In genomic region chr3R:27111784-27112602, dm6 we compare ENCODE assay signal across 5 fruit fly cellular contexts.
A peak's percentile ranks its signal among the peaks of the same experiment; 100 is the strongest.
TF ChIP-seq lines count a peak whose summit lies in the region.

gb (minus strand) TSS chr3R:27112270.
CG5815 (plus strand) TSS chr3R:27112566.

- TF ChIP-seq CTCF in whole organism, embryonic (GFP tag; optimal IDR thresholded peaks at IDR 0.05; lab: Kevin White, UChicago) = peak; percentile 17

TF ChIP-seq in whole organism, adult, 20 proteins besides CTCF, POLR2A, EP300 and RAD21 (continues in another document):
- peak; percentile 85 for TF ChIP-seq CG14711 (tag; optimal IDR thresholded peaks at IDR 0.05; lab: Kevin White, UChicago)
- TF ChIP-seq CG5204 (GFP tag; optimal IDR thresholded peaks at IDR 0.05; lab: Kevin White, UChicago) = peak; percentile 88
- peak; percentile 86 for TF ChIP-seq tj (GFP tag; optimal IDR thresholded peaks at IDR 0.05; lab: Kevin White, UChicago)
- TF ChIP-seq bab1 (GFP tag; optimal IDR thresholded peaks at IDR 0.05; lab: Kevin White, UChicago) = peak; percentile 92
- peak; percentile 91 for TF ChIP-seq CG1620 (GFP tag; optimal IDR thresholded peaks at IDR 0.05; lab: Kevin White, UChicago)
- TF ChIP-seq Clk (GFP tag; optimal IDR thresholded peaks at IDR 0.05; lab: Kevin White, UChicago) = peak; percentile 83
- peak; percentile 86 for TF ChIP-seq CG7101 (tag; optimal IDR thresholded peaks at IDR 0.05; lab: Kevin White, UChicago)
- peak; percentile 84 for TF ChIP-seq Hr96 (GFP tag; optimal IDR thresholded peaks at IDR 0.05; lab: Kevin White, UChicago)
- TF ChIP-seq CG11617 (GFP tag; optimal IDR thresholded peaks at IDR 0.05; lab: Kevin White, UChicago) = peak; percentile 90
- TF ChIP-seq pad (GFP tag; optimal IDR thresholded peaks at IDR 0.05; lab: Kevin White, UChicago) = peak; percentile 76
- no peak for TF ChIP-seq kay (GFP tag; lab: Kevin White, UChicago; ENCODE audit: borderline replicate concordance)
- TF ChIP-seq CG7045 (GFP tag; optimal IDR thresholded peaks at IDR 0.05; lab: Kevin White, UChicago) = peak; percentile 91
- peak; percentile 96 for TF ChIP-seq cic (GFP tag; optimal IDR thresholded peaks at IDR 0.05; lab: Kevin White, UChicago)
- peak; percentile 93 for TF ChIP-seq toe (GFP tag; optimal IDR thresholded peaks at IDR 0.05; lab: Kevin White, UChicago)
- TF ChIP-seq CG33017 (tag; optimal IDR thresholded peaks at IDR 0.05; lab: Kevin White, UChicago) = peak; percentile 85
- TF ChIP-seq ovo (GFP tag; optimal IDR thresholded peaks at IDR 0.05; lab: Kevin White, UChicago) = peak; percentile 81
- TF ChIP-seq cnc (optimal IDR thresholded peaks at IDR 0.05; lab: Kevin White, UChicago) = no peak
- TF ChIP-seq Crg-1 (GFP tag; optimal IDR thresholded peaks at IDR 0.05; lab: Kevin White, UChicago) = peak; percentile 83

TF ChIP-seq in whole organism, embryonic, 481 proteins besides CTCF, POLR2A, EP300 and RAD21 (continues in another document):
- TF ChIP-seq kay (GFP tag; optimal IDR thresholded peaks at IDR 0.05; lab: Kevin White, UChicago) = peak; percentile 80
- TF ChIP-seq Nf-YA (GFP tag; IDR thresholded peaks at IDR 0.05; lab: Robert Waterston, UW) = peak; percentile 70
- TF ChIP-seq Deaf1 (tag; optimal IDR thresholded peaks at IDR 0.05; lab: Kevin White, UChicago) = no peak
- peak; percentile 84 for TF ChIP-seq mam (GFP tag; optimal IDR thresholded peaks at IDR 0.05; lab: Kevin White, UChicago)
- peak; percentile 89 for TF ChIP-seq CG10209 (GFP tag; optimal IDR thresholded peaks at IDR 0.05; lab: Kevin White, UChicago)
- TF ChIP-seq CG13123 (GFP tag; optimal IDR thresholded peaks at IDR 0.05; lab: Kevin White, UChicago) = peak; percentile 83
- peak; percentile 61 for TF ChIP-seq CG12219 (GFP tag; optimal IDR thresholded peaks at IDR 0.05; lab: Kevin White, UChicago)
- peak; percentile 83 for TF ChIP-seq ssp (GFP tag; IDR thresholded peaks at IDR 0.05; lab: Robert Waterston, UW)
- TF ChIP-seq CG8281 (tag; optimal IDR thresholded peaks at IDR 0.05; lab: Kevin White, UChicago) = peak; percentile 66
- peak; percentile 85 for TF ChIP-seq klu (GFP tag; IDR thresholded peaks at IDR 0.05; lab: Robert Waterston, UW)
- TF ChIP-seq CG14710 (tag; optimal IDR thresholded peaks at IDR 0.05; lab: Kevin White, UChicago) = peak; percentile 88
- TF ChIP-seq Hr51 (GFP tag; optimal IDR thresholded peaks at IDR 0.05; lab: Kevin White, UChicago) = peak; percentile 87 to 89
- peak; percentile 50 for TF ChIP-seq pnt (GFP tag; optimal IDR thresholded peaks at IDR 0.05; lab: Kevin White, UChicago)
- peak; percentile 49 for TF ChIP-seq crc (GFP tag; optimal IDR thresholded peaks at IDR 0.05; lab: Kevin White, UChicago)
- TF ChIP-seq CG32767 (GFP tag; IDR thresholded peaks at IDR 0.05; lab: Robert Waterston, UW) = peak; percentile 80; the same call in 1 of the 2 replicates
- peak; percentile 61 for TF ChIP-seq grn (GFP tag; optimal IDR thresholded peaks at IDR 0.05; lab: Kevin White, UChicago)
- TF ChIP-seq CG32772 (GFP tag; IDR thresholded peaks at IDR 0.05; lab: Robert Waterston, UW) = peak; percentile 87
- TF ChIP-seq CG18599 (GFP tag; optimal IDR thresholded peaks at IDR 0.05; lab: Kevin White, UChicago) = peak; percentile 94

TF ChIP-seq in whole organism, prepupa, 60 proteins besides CTCF, POLR2A, EP300 and RAD21 (continues in another document):
- no peak for TF ChIP-seq spab (GFP tag; optimal IDR thresholded peaks at IDR 0.05; lab: Kevin White, UChicago)
- peak; percentile 83 for TF ChIP-seq CG4318 (GFP tag; optimal IDR thresholded peaks at IDR 0.05; lab: Kevin White, UChicago)
- peak; percentile 91 for TF ChIP-seq esn (GFP tag; optimal IDR thresholded peaks at IDR 0.05; lab: Kevin White, UChicago)
- peak; percentile 85 for TF ChIP-seq CG8319 (GFP tag; optimal IDR thresholded peaks at IDR 0.05; lab: Kevin White, UChicago)
- TF ChIP-seq cyc (GFP tag; optimal IDR thresholded peaks at IDR 0.05; lab: Kevin White, UChicago) = peak; percentile 88
- TF ChIP-seq vri (GFP tag; optimal IDR thresholded peaks at IDR 0.05; lab: Kevin White, UChicago) = peak; percentile 31
- TF ChIP-seq topi (GFP tag; optimal IDR thresholded peaks at IDR 0.05; lab: Kevin White, UChicago) = peak; percentile 89
- TF ChIP-seq Eip78C (GFP tag; lab: Kevin White, UChicago) = peak; percentile 96
- TF ChIP-seq OdsH (GFP tag; optimal IDR thresholded peaks at IDR 0.05; lab: Kevin White, UChicago) = peak; percentile 92
- peak; percentile 91 for TF ChIP-seq CG32006 (GFP tag; optimal IDR thresholded peaks at IDR 0.05; lab: Kevin White, UChicago)
- peak; percentile 59 for TF ChIP-seq Blimp-1 (GFP tag; optimal IDR thresholded peaks at IDR 0.05; lab: Kevin White, UChicago)
- peak; percentile 87 for TF ChIP-seq CG31627 (GFP tag; optimal IDR thresholded peaks at IDR 0.05; lab: Kevin White, UChicago)
- TF ChIP-seq acj6 (GFP tag; optimal IDR thresholded peaks at IDR 0.05; lab: Kevin White, UChicago) = peak; percentile 91
- TF ChIP-seq fd59A (GFP tag; optimal IDR thresholded peaks at IDR 0.05; lab: Kevin White, UChicago) = peak; percentile 78
- no peak for TF ChIP-seq CG6808 (GFP tag; optimal IDR thresholded peaks at IDR 0.05; lab: Kevin White, UChicago)
- no peak for TF ChIP-seq Hr38 (GFP tag; optimal IDR thresholded peaks at IDR 0.05; lab: Kevin White, UChicago)
- TF ChIP-seq CG15336 (GFP tag; IDR thresholded peaks at IDR 0.05; lab: Robert Waterston, UW) = peak; percentile 81
- TF ChIP-seq Ets21C (GFP tag; optimal IDR thresholded peaks at IDR 0.05; lab: Kevin White, UChicago) = peak; percentile 82
- TF ChIP-seq CG9139 (GFP tag; optimal IDR thresholded peaks at IDR 0.05; lab: Kevin White, UChicago) = no peak

TF ChIP-seq in whole organism, pupa, 21 proteins besides CTCF, POLR2A, EP300 and RAD21:
- peak; percentile 78 for TF ChIP-seq CG8301 (tag; optimal IDR thresholded peaks at IDR 0.05; lab: Kevin White, UChicago)
- TF ChIP-seq CG8159 (tag; optimal IDR thresholded peaks at IDR 0.05; lab: Kevin White, UChicago) = no peak
- no peak for TF ChIP-seq Pif1B (GFP tag; optimal IDR thresholded peaks at IDR 0.05; lab: Kevin White, UChicago)
- TF ChIP-seq fd96Ca (GFP tag; IDR thresholded peaks at IDR 0.05; lab: Robert Waterston, UW) = peak; percentile 96
- TF ChIP-seq EcR (GFP tag; optimal IDR thresholded peaks at IDR 0.05; lab: Kevin White, UChicago) = peak; percentile 83
- TF ChIP-seq CG32121 (GFP tag; IDR thresholded peaks at IDR 0.05; lab: Robert Waterston, UW) = peak; percentile 89
- no peak for TF ChIP-seq Pif1A (GFP tag; optimal IDR thresholded peaks at IDR 0.05; lab: Kevin White, UChicago)
- peak; percentile 54 for TF ChIP-seq gl (tag; optimal IDR thresholded peaks at IDR 0.05; lab: Kevin White, UChicago)
- TF ChIP-seq CG10348 (GFP tag; IDR thresholded peaks at IDR 0.05; lab: Robert Waterston, UW) = peak; percentile 53
- TF ChIP-seq CG12605 (GFP tag; IDR thresholded peaks at IDR 0.05; lab: Robert Waterston, UW) = peak; percentile 70
- peak; percentile 72; the same call in 1 of the 2 replicates for TF ChIP-seq rn (GFP tag; IDR thresholded peaks at IDR 0.05; lab: Robert Waterston, UW)
- TF ChIP-seq CG14655 (GFP tag; optimal IDR thresholded peaks at IDR 0.05; lab: Kevin White, UChicago) = no peak
- peak; percentile 79 for TF ChIP-seq CG9948 (tag; optimal IDR thresholded peaks at IDR 0.05; lab: Kevin White, UChicago)
- no peak for TF ChIP-seq D1 (tag; optimal IDR thresholded peaks at IDR 0.05; lab: Kevin White, UChicago)
- peak; percentile 90 for TF ChIP-seq Ets98B (GFP tag; IDR thresholded peaks at IDR 0.05; lab: Robert Waterston, UW)
- peak; percentile 88 for TF ChIP-seq Snoo (tag; optimal IDR thresholded peaks at IDR 0.05; lab: Kevin White, UChicago)
- peak; percentile 80 for TF ChIP-seq CG17806 (tag; optimal IDR thresholded peaks at IDR 0.05; lab: Kevin White, UChicago)
- peak; percentile 76 for TF ChIP-seq CG34367 (tag; optimal IDR thresholded peaks at IDR 0.05; lab: Kevin White, UChicago)
- TF ChIP-seq CG13204 (GFP tag; optimal IDR thresholded peaks at IDR 0.05; lab: Kevin White, UChicago) = no peak
- TF ChIP-seq CG4496 (GFP tag; IDR thresholded peaks at IDR 0.05; lab: Robert Waterston, UW) = peak; percentile 94
- TF ChIP-seq CG15710 (tag; optimal IDR thresholded peaks at IDR 0.05; lab: Kevin White, UChicago) = peak; percentile 84

TF ChIP-seq in whole organism, wandering third instar larva, 38 proteins besides CTCF, POLR2A, EP300 and RAD21 (continues in another document):
- peak; percentile 66 for TF ChIP-seq CG32264 (GFP tag; optimal IDR thresholded peaks at IDR 0.05; lab: Kevin White, UChicago)
- TF ChIP-seq h (GFP tag; optimal IDR thresholded peaks at IDR 0.05; lab: Kevin White, UChicago) = peak; percentile 92
- peak; percentile 81 for TF ChIP-seq dmrt93B (GFP tag; optimal IDR thresholded peaks at IDR 0.05; lab: Kevin White, UChicago)
- TF ChIP-seq Dfd (GFP tag; optimal IDR thresholded peaks at IDR 0.05; lab: Kevin White, UChicago) = no peak
- peak; percentile 88 for TF ChIP-seq Sp1 (GFP tag; optimal IDR thresholded peaks at IDR 0.05; lab: Kevin White, UChicago)
- peak; percentile 88 for TF ChIP-seq sv (GFP tag; optimal IDR thresholded peaks at IDR 0.05; lab: Kevin White, UChicago)
- no peak for TF ChIP-seq Vsx2 (GFP tag; optimal IDR thresholded peaks at IDR 0.05; lab: Kevin White, UChicago; ENCODE audit: partially characterized antibody)
- TF ChIP-seq tai (GFP tag; optimal IDR thresholded peaks at IDR 0.05; lab: Kevin White, UChicago) = no peak
- no peak for TF ChIP-seq N (GFP tag; optimal IDR thresholded peaks at IDR 0.05; lab: Kevin White, UChicago)
- TF ChIP-seq Mio (GFP tag; optimal IDR thresholded peaks at IDR 0.05; lab: Kevin White, UChicago) = peak; percentile 76
- no peak for TF ChIP-seq Jra (GFP tag; optimal IDR thresholded peaks at IDR 0.05; lab: Kevin White, UChicago)
- peak; percentile 87 for TF ChIP-seq ey (GFP tag; optimal IDR thresholded peaks at IDR 0.05; lab: Kevin White, UChicago)
- TF ChIP-seq Myc (optimal IDR thresholded peaks at IDR 0.05; lab: Kevin White, UChicago) = no peak
- TF ChIP-seq Dif (GFP tag; optimal IDR thresholded peaks at IDR 0.05; lab: Kevin White, UChicago; ENCODE audit: partially characterized antibody) = no peak
- no peak for TF ChIP-seq Hr78 (GFP tag; optimal IDR thresholded peaks at IDR 0.05; lab: Kevin White, UChicago)
- peak; percentile 91 for TF ChIP-seq Hr83 (GFP tag; optimal IDR thresholded peaks at IDR 0.05; lab: Kevin White, UChicago; ENCODE audit: poor library complexity, severe bottlenecking)
- TF ChIP-seq Hnf4 (GFP tag; optimal IDR thresholded peaks at IDR 0.05; lab: Kevin White, UChicago) = no peak
- no peak for TF ChIP-seq CrebA (GFP tag; optimal IDR thresholded peaks at IDR 0.05; lab: Kevin White, UChicago; ENCODE audit: borderline replicate concordance)
- peak; percentile 35 to 92 for TF ChIP-seq foxo (GFP tag; optimal IDR thresholded peaks at IDR 0.05; lab: Kevin White, UChicago)
- peak; percentile 89 for TF ChIP-seq OdsH (GFP tag; optimal IDR thresholded peaks at IDR 0.05; lab: Kevin White, UChicago)
- no peak for TF ChIP-seq dsf (GFP tag; optimal IDR thresholded peaks at IDR 0.05; lab: Kevin White, UChicago; ENCODE audit: borderline replicate concordance)
- peak; percentile 92 for TF ChIP-seq rgr (GFP tag; optimal IDR thresholded peaks at IDR 0.05; lab: Kevin White, UChicago)
- no peak for TF ChIP-seq brk (GFP tag; optimal IDR thresholded peaks at IDR 0.05; lab: Kevin White, UChicago)
- no peak for TF ChIP-seq usp (GFP tag; optimal IDR thresholded peaks at IDR 0.05; lab: Kevin White, UChicago)
